Fruit fly (Drosophila melanogaster): ENCODE data around the gene CG7299.

Gene CG7299

dm6 chr2L:10661490-10662240 is 22.5 kb downstream of the CG7299 start, which contains the start of gene CG31871 (continued):
- TF ChIP-seq odd (GFP tag; optimal IDR thresholded peaks at IDR 0.05) (peak; percentile 59), Atf3 (GFP tag; optimal IDR thresholded peaks at IDR 0.05) (no peak), cas (GFP tag; IDR thresholded peaks at IDR 0.05) (no peak), Camta (GFP tag; optimal IDR thresholded peaks at IDR 0.05) (no peak), crol (GFP tag; IDR thresholded peaks at IDR 0.05) (peak; percentile 55; the same call in 1 of the 2 replicates), CG6854 (GFP tag; optimal IDR thresholded peaks at IDR 0.05) (peak; percentile 25), sqz (GFP tag; optimal IDR thresholded peaks at IDR 0.05) (peak; percentile 61), Blimp-1 (GFP tag; optimal IDR thresholded peaks at IDR 0.05) (peak; percentile 89), Ssrp (tag; optimal IDR thresholded peaks at IDR 0.05) (peak; percentile 84), CG7839 (tag; optimal IDR thresholded peaks at IDR 0.05) (peak; percentile 87), gcm (GFP tag; optimal IDR thresholded peaks at IDR 0.05) (no peak), dysf (GFP tag; IDR thresholded peaks at IDR 0.05) (peak; percentile 81), luna (GFP tag; optimal IDR thresholded peaks at IDR 0.05) (no peak), salm (tag; optimal IDR thresholded peaks at IDR 0.05) (peak; percentile 42), CG13287 (GFP tag; IDR thresholded peaks at IDR 0.05; ENCODE audit: partially characterized antibody) (no peak), Aef1 (GFP tag; IDR thresholded peaks at IDR 0.05) (peak; percentile 44; the same call in 1 of the 3 replicates), CG15601 (tag; optimal IDR thresholded peaks at IDR 0.05) (peak; percentile 79), Drgx (GFP tag; IDR thresholded peaks at IDR 0.05) (peak; percentile 83), CG17359 (tag; optimal IDR thresholded peaks at IDR 0.05) (peak; percentile 81), Side (GFP tag; optimal IDR thresholded peaks at IDR 0.05) (no peak), zen (tag; optimal IDR thresholded peaks at IDR 0.05) (peak; percentile 15), CG9932 (GFP tag; IDR thresholded peaks at IDR 0.05) (peak; percentile 57), CG16863 (GFP tag; optimal IDR thresholded peaks at IDR 0.05) (no peak), Optix (GFP tag; IDR thresholded peaks at IDR 0.05) (no peak), CG13894 (tag; optimal IDR thresholded peaks at IDR 0.05) (no peak), Opbp (GFP tag; IDR thresholded peaks at IDR 0.05; ENCODE audit: partially characterized antibody) (no peak), grn (GFP tag; optimal IDR thresholded peaks at IDR 0.05) (no peak), Trl (optimal IDR thresholded peaks at IDR 0.05) (no peak), Trl (GFP tag; optimal IDR thresholded peaks at IDR 0.05) (no peak), gce (GFP tag; IDR thresholded peaks at IDR 0.05) (no peak), NfI (GFP tag; optimal IDR thresholded peaks at IDR 0.05) (peak; percentile 42), sc (optimal IDR thresholded peaks at IDR 0.05) (no peak), sc (GFP tag; optimal IDR thresholded peaks at IDR 0.05) (peak; percentile 40), CG11696 (GFP tag; IDR thresholded peaks at IDR 0.05) (no peak), Lpt (GFP tag; optimal IDR thresholded peaks at IDR 0.05) (no peak), CG9437 (GFP tag; optimal IDR thresholded peaks at IDR 0.05) (peak; percentile 65), B-H2 (GFP tag; optimal IDR thresholded peaks at IDR 0.05) (no peak), btn (GFP tag; optimal IDR thresholded peaks at IDR 0.05) (no peak), br (optimal IDR thresholded peaks at IDR 0.05) (no peak), Eip74EF (GFP tag; optimal IDR thresholded peaks at IDR 0.05) (peak in 1 of 2 experiments; percentile 72), Dek (tag; optimal IDR thresholded peaks at IDR 0.05) (peak; percentile 62), CG14441 (GFP tag; IDR thresholded peaks at IDR 0.05) (peak; percentile 71), CG4617 (GFP tag; optimal IDR thresholded peaks at IDR 0.05; ENCODE audit: borderline replicate concordance) (no peak), Sry-β (GFP tag; optimal IDR thresholded peaks at IDR 0.05) (no peak), stwl (tag; optimal IDR thresholded peaks at IDR 0.05) (no peak), CG34224 (GFP tag; IDR thresholded peaks at IDR 0.05; ENCODE audit: partially characterized antibody) (no peak), toy (GFP tag; IDR thresholded peaks at IDR 0.05) (no peak), CG7745 (tag; optimal IDR thresholded peaks at IDR 0.05) (no peak), TFAM (GFP tag; optimal IDR thresholded peaks at IDR 0.05) (no peak), Atf-2 (GFP tag; optimal IDR thresholded peaks at IDR 0.05) (no peak)

All from whole organism, embryonic.